ENCODE assay signal across 1 fruit fly cellular context in the genomic region with DNA sequence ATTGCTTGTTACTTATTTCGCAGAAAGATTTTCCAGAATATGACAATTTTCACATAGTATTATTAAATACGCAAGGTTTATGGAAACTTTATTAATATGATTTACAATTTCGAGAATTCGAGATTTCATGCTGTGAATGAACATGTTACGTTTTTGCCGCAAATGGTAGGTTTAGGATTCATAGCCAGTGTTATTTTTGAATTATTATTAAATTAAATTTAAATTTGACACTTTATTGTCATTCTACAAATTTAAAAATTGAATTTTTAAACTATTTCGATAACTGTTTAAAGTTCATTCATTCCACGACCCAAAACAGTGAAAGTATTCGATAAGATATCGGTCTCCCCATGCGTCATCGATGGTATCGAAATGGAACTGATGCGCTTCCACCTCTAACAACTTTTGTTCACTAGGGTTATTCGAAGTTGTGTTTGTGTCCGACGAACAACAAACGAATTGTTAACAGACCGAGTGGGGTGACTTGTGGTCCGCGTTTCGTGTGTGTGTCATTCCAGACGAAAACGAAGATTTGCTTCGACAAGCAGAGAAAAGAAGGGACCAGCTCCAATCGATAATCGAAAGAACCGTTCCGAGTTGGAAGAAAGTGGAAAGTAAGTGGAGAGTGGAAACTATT.
TF ChIP-seq lines count a peak whose summit lies in the region.

TSS of gene CG32313 (minus strand) at position 51 of the 637 bp plus-strand sequence.
TSS of gene Pcyt1 (plus strand) at position 400 of the 637 bp plus-strand sequence.

TF ChIP-seq in whole organism, embryonic, 481 proteins besides CTCF, POLR2A, EP300 and RAD21 (continued from another document):
- no peak for TF ChIP-seq CG11093 (GFP tag; IDR thresholded peaks at IDR 0.05; lab: Robert Waterston, UW)
- no peak for TF ChIP-seq Hsf (GFP tag; optimal IDR thresholded peaks at IDR 0.05; lab: Kevin White, UChicago)
- TF ChIP-seq CG7928 (GFP tag; optimal IDR thresholded peaks at IDR 0.05; lab: Kevin White, UChicago), result no peak
- no peak for TF ChIP-seq ssp (GFP tag; IDR thresholded peaks at IDR 0.05; lab: Robert Waterston, UW)
- peak; percentile 81 for TF ChIP-seq Doc3 (GFP tag; IDR thresholded peaks at IDR 0.05; lab: Robert Waterston, UW; ENCODE audit: partially characterized antibody)
- TF ChIP-seq CG14050 (GFP tag; IDR thresholded peaks at IDR 0.05; lab: Robert Waterston, UW), result no peak
- no peak for TF ChIP-seq CG6654 (GFP tag; optimal IDR thresholded peaks at IDR 0.05; lab: Kevin White, UChicago)
- TF ChIP-seq Elba2 (GFP tag; optimal IDR thresholded peaks at IDR 0.05; lab: Kevin White, UChicago), result no peak
- no peak for TF ChIP-seq Doc2 (GFP tag; IDR thresholded peaks at IDR 0.05; lab: Robert Waterston, UW)
- no peak for TF ChIP-seq CG8359 (GFP tag; optimal IDR thresholded peaks at IDR 0.05; lab: Kevin White, UChicago; ENCODE audit: borderline replicate concordance)
- TF ChIP-seq so (GFP tag; IDR thresholded peaks at IDR 0.05; lab: Robert Waterston, UW), result no peak
- no peak for TF ChIP-seq CG11504 (tag; optimal IDR thresholded peaks at IDR 0.05; lab: Kevin White, UChicago)
- peak; percentile 11 for TF ChIP-seq fu2 (GFP tag; optimal IDR thresholded peaks at IDR 0.05; lab: Kevin White, UChicago)
- peak; percentile 35 for TF ChIP-seq scrt (GFP tag; optimal IDR thresholded peaks at IDR 0.05; lab: Kevin White, UChicago)
- TF ChIP-seq CG13624 (GFP tag; optimal IDR thresholded peaks at IDR 0.05; lab: Kevin White, UChicago), result no peak
- TF ChIP-seq Dip2 (GFP tag; IDR thresholded peaks at IDR 0.05; lab: Robert Waterston, UW), result no peak
- TF ChIP-seq CG12659 (GFP tag; optimal IDR thresholded peaks at IDR 0.05; lab: Kevin White, UChicago), result peak; percentile 62
- no peak for TF ChIP-seq CrebB (tag; optimal IDR thresholded peaks at IDR 0.05; lab: Kevin White, UChicago)
- TF ChIP-seq trh (GFP tag; optimal IDR thresholded peaks at IDR 0.05; lab: Kevin White, UChicago), result no peak
- no peak for TF ChIP-seq CG10654 (GFP tag; optimal IDR thresholded peaks at IDR 0.05; lab: Kevin White, UChicago)
- no peak for TF ChIP-seq dmrt99B (tag; optimal IDR thresholded peaks at IDR 0.05; lab: Kevin White, UChicago)
- peak; percentile 96 for TF ChIP-seq Sry-δ (GFP tag; optimal IDR thresholded peaks at IDR 0.05; lab: Kevin White, UChicago)
- TF ChIP-seq CG12391 (tag; optimal IDR thresholded peaks at IDR 0.05; lab: Kevin White, UChicago), result peak; percentile 36
- no peak for TF ChIP-seq Ptx1 (GFP tag; IDR thresholded peaks at IDR 0.05; lab: Robert Waterston, UW)
- no peak for TF ChIP-seq HLHmδ (GFP tag; optimal IDR thresholded peaks at IDR 0.05; lab: Kevin White, UChicago)
- no peak for TF ChIP-seq CG4820 (GFP tag; optimal IDR thresholded peaks at IDR 0.05; lab: Kevin White, UChicago)
- TF ChIP-seq CG10959 (GFP tag; IDR thresholded peaks at IDR 0.05; lab: Robert Waterston, UW), result no peak
- peak; percentile 33 for TF ChIP-seq jumu (GFP tag; optimal IDR thresholded peaks at IDR 0.05; lab: Kevin White, UChicago)
- TF ChIP-seq CG6175 (GFP tag; IDR thresholded peaks at IDR 0.05; lab: Robert Waterston, UW), result no peak
- peak; percentile 79 for TF ChIP-seq hb (GFP tag; IDR thresholded peaks at IDR 0.05; lab: Robert Waterston, UW; ENCODE audit: partially characterized antibody)
- TF ChIP-seq HLH3B (GFP tag; IDR thresholded peaks at IDR 0.05; lab: Robert Waterston, UW), result no peak; the same call in 1 of the 2 replicates
- TF ChIP-seq lola (GFP tag; optimal IDR thresholded peaks at IDR 0.05; lab: Kevin White, UChicago), result no peak
- TF ChIP-seq BtbVII (GFP tag; optimal IDR thresholded peaks at IDR 0.05; lab: Kevin White, UChicago), result peak; percentile 0
- peak; percentile 45 for TF ChIP-seq MBD-R2 (GFP tag; IDR thresholded peaks at IDR 0.05; lab: Robert Waterston, UW)
- peak; percentile 39; the same call in 1 of the 2 replicates for TF ChIP-seq slbo (GFP tag; IDR thresholded peaks at IDR 0.05; lab: Robert Waterston, UW)
- no peak for TF ChIP-seq CG10274 (GFP tag; optimal IDR thresholded peaks at IDR 0.05; lab: Kevin White, UChicago)
- peak; percentile 68 for TF ChIP-seq Jarid2 (GFP tag; optimal IDR thresholded peaks at IDR 0.05; lab: Kevin White, UChicago)
- TF ChIP-seq vvl (GFP tag; IDR thresholded peaks at IDR 0.05; lab: Robert Waterston, UW), result peak; percentile 35
- TF ChIP-seq fd3F (GFP tag; optimal IDR thresholded peaks at IDR 0.05; lab: Kevin White, UChicago), result no peak
- TF ChIP-seq CG4617 (GFP tag; optimal IDR thresholded peaks at IDR 0.05; lab: Kevin White, UChicago; ENCODE audit: borderline replicate concordance), result peak; percentile 68
- TF ChIP-seq tx (GFP tag; optimal IDR thresholded peaks at IDR 0.05; lab: Kevin White, UChicago), result no peak
- TF ChIP-seq Adf1 (GFP tag; IDR thresholded peaks at IDR 0.05; lab: Robert Waterston, UW), result no peak
- no peak for TF ChIP-seq mam (GFP tag; optimal IDR thresholded peaks at IDR 0.05; lab: Kevin White, UChicago)
- no peak for TF ChIP-seq HHEX (GFP tag; optimal IDR thresholded peaks at IDR 0.05; lab: Kevin White, UChicago)
- no peak for TF ChIP-seq Ada2b (GFP tag; IDR thresholded peaks at IDR 0.05; lab: Robert Waterston, UW)
- TF ChIP-seq Six4 (GFP tag; optimal IDR thresholded peaks at IDR 0.05; lab: Kevin White, UChicago), result no peak
- no peak for TF ChIP-seq Kr (GFP tag; optimal IDR thresholded peaks at IDR 0.05; lab: Kevin White, UChicago)
- TF ChIP-seq CG7372 (GFP tag; IDR thresholded peaks at IDR 0.05; lab: Robert Waterston, UW), result no peak
- no peak for TF ChIP-seq br (optimal IDR thresholded peaks at IDR 0.05; lab: Kevin White, UChicago)
- no peak for TF ChIP-seq CG11247 (GFP tag; IDR thresholded peaks at IDR 0.05; lab: Robert Waterston, UW)
- no peak for TF ChIP-seq CG9437 (GFP tag; optimal IDR thresholded peaks at IDR 0.05; lab: Kevin White, UChicago)
- peak; percentile 73 for TF ChIP-seq CG7987 (GFP tag; optimal IDR thresholded peaks at IDR 0.05; lab: Kevin White, UChicago)
- TF ChIP-seq gsb-n (tag; optimal IDR thresholded peaks at IDR 0.05; lab: Kevin White, UChicago), result peak; percentile 11
- peak; percentile 86 for TF ChIP-seq CG2116 (GFP tag; optimal IDR thresholded peaks at IDR 0.05; lab: Kevin White, UChicago)
- no peak for TF ChIP-seq CG3407 (GFP tag; optimal IDR thresholded peaks at IDR 0.05; lab: Kevin White, UChicago)
- no peak for TF ChIP-seq CG8089 (GFP tag; optimal IDR thresholded peaks at IDR 0.05; lab: Kevin White, UChicago)
- no peak for TF ChIP-seq CG17612 (GFP tag; IDR thresholded peaks at IDR 0.05; lab: Robert Waterston, UW)
- TF ChIP-seq dpn (GFP tag; optimal IDR thresholded peaks at IDR 0.05; lab: Kevin White, UChicago), result peak in 1 of 2 experiments; percentile 6
- peak; percentile 91 for TF ChIP-seq CG15514 (GFP tag; optimal IDR thresholded peaks at IDR 0.05; lab: Kevin White, UChicago)
- no peak for TF ChIP-seq ftz-f1 (GFP tag; optimal IDR thresholded peaks at IDR 0.05; lab: Kevin White, UChicago)
- TF ChIP-seq CG1792 (GFP tag; optimal IDR thresholded peaks at IDR 0.05; lab: Kevin White, UChicago), result no peak
- TF ChIP-seq CG17328 (GFP tag; IDR thresholded peaks at IDR 0.05; lab: Robert Waterston, UW), result no peak
- TF ChIP-seq Sox100B (GFP tag; optimal IDR thresholded peaks at IDR 0.05; lab: Kevin White, UChicago), result no peak
- TF ChIP-seq CG10209 (GFP tag; optimal IDR thresholded peaks at IDR 0.05; lab: Kevin White, UChicago), result no peak
- no peak for TF ChIP-seq tgo (GFP tag; IDR thresholded peaks at IDR 0.05; lab: Robert Waterston, UW)
- peak; percentile 87 for TF ChIP-seq CG34224 (GFP tag; IDR thresholded peaks at IDR 0.05; lab: Robert Waterston, UW; ENCODE audit: partially characterized antibody)
- TF ChIP-seq gcm (GFP tag; optimal IDR thresholded peaks at IDR 0.05; lab: Kevin White, UChicago), result peak; percentile 84
- no peak for TF ChIP-seq CG5953 (GFP tag; IDR thresholded peaks at IDR 0.05; lab: Robert Waterston, UW)
- TF ChIP-seq CG10321 (GFP tag; IDR thresholded peaks at IDR 0.05; lab: Robert Waterston, UW), result no peak
- TF ChIP-seq CG2889 (GFP tag; IDR thresholded peaks at IDR 0.05; lab: Robert Waterston, UW), result no peak
- peak; percentile 94 for TF ChIP-seq stwl (tag; optimal IDR thresholded peaks at IDR 0.05; lab: Kevin White, UChicago)
- no peak for TF ChIP-seq croc (GFP tag; conservative IDR thresholded peaks at IDR 0.05; lab: Robert Waterston, UW)
- no peak for TF ChIP-seq pb (GFP tag; optimal IDR thresholded peaks at IDR 0.05; lab: Kevin White, UChicago)
- TF ChIP-seq mirr (GFP tag; optimal IDR thresholded peaks at IDR 0.05; lab: Kevin White, UChicago), result peak; percentile 53
- TF ChIP-seq CG18011 (GFP tag; optimal IDR thresholded peaks at IDR 0.05; lab: Kevin White, UChicago), result no peak
- TF ChIP-seq ken (GFP tag; IDR thresholded peaks at IDR 0.05; lab: Robert Waterston, UW), result no peak
- peak; percentile 39 for TF ChIP-seq CG2712 (tag; optimal IDR thresholded peaks at IDR 0.05; lab: Kevin White, UChicago)
- no peak for TF ChIP-seq CG9876 (GFP tag; optimal IDR thresholded peaks at IDR 0.05; lab: Kevin White, UChicago)
- TF ChIP-seq CG14965 (GFP tag; optimal IDR thresholded peaks at IDR 0.05; lab: Kevin White, UChicago; ENCODE audit: borderline replicate concordance), result no peak
- no peak for TF ChIP-seq Fer3 (tag; optimal IDR thresholded peaks at IDR 0.05; lab: Kevin White, UChicago)
- peak; percentile 96 for TF ChIP-seq CG6791 (GFP tag; IDR thresholded peaks at IDR 0.05; lab: Robert Waterston, UW; ENCODE audit: partially characterized antibody)
- peak; percentile 66 for TF ChIP-seq CG30020 (tag; optimal IDR thresholded peaks at IDR 0.05; lab: Kevin White, UChicago)
- TF ChIP-seq CG12942 (GFP tag; optimal IDR thresholded peaks at IDR 0.05; lab: Kevin White, UChicago), result peak; percentile 17
- no peak for TF ChIP-seq sima (GFP tag; optimal IDR thresholded peaks at IDR 0.05; lab: Kevin White, UChicago)
- peak; percentile 90 for TF ChIP-seq pzg (GFP tag; optimal IDR thresholded peaks at IDR 0.05; lab: Kevin White, UChicago)
- no peak for TF ChIP-seq disco-r (GFP tag; optimal IDR thresholded peaks at IDR 0.05; lab: Kevin White, UChicago)
- no peak for TF ChIP-seq Bteb2 (GFP tag; optimal IDR thresholded peaks at IDR 0.05; lab: Kevin White, UChicago)
- TF ChIP-seq Mad (GFP tag; optimal IDR thresholded peaks at IDR 0.05; lab: Kevin White, UChicago), result peak; percentile 7
